Worm (Caenorhabditis elegans): ENCODE measurements around the gene asb-1.
A peak's percentile ranks its signal among the peaks of the same experiment; 100 is the strongest.

The asb-1 gene

DNA sequence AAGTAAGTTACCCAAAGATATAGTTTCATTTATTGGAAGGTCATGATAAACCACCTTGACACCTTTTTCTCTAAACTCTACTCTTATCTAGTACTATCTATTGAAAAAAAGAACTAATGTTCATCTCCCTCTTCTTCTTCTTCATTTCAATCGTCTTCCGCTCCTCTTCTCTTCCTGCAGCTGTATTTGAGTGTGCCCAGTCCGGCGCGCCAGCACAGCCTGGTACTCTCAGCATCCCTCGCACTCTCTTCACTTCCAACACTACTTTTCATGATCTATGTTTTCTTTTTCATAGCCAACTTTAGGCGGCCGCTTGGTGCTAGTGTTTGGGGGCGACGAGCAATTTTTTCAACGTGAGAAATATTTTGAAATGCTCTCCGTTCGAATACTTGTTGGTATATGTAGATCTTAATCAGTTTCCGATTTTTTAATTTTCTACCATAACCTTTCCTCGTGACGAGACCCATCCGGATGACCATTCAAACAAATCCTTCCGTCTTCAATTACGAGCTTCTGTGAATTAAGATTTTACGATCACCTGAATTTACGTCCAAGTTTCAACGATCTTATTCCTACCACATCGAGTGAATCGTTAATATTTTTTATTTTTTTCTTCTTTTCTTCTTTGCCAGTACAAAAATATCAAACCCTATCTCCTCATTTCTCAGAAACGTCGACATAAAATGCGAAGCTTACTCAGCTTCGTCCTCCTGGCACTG, 33.4 kb downstream of the asb-1 start, which contains the start of gene pan-1 (continued):
- peak; percentile 69 for TF ChIP-seq C34F6.9 (tag; optimal IDR thresholded peaks at IDR 0.05)
- no peak for TF ChIP-seq zag-1 (tag; optimal IDR thresholded peaks at IDR 0.05)
- TF ChIP-seq unc-62 (GFP tag; optimal IDR thresholded peaks at IDR 0.05), result no peak
- TF ChIP-seq nhr-23 (tag; optimal IDR thresholded peaks at IDR 0.05), result no peak
- no peak for TF ChIP-seq nhr-237 (tag; optimal IDR thresholded peaks at IDR 0.05)

- no peak for TF ChIP-seq unc-55 (GFP tag; optimal IDR thresholded peaks at IDR 0.05)
- TF ChIP-seq ztf-4 (tag; optimal IDR thresholded peaks at IDR 0.05), result no peak
- TF ChIP-seq snpc-4 (tag; optimal IDR thresholded peaks at IDR 0.05), result no peak
- TF ChIP-seq lin-11 (tag; optimal IDR thresholded peaks at IDR 0.05), result no peak
- no peak for TF ChIP-seq mbf-1 (tag; optimal IDR thresholded peaks at IDR 0.05)
- TF ChIP-seq aly-2 (tag; optimal IDR thresholded peaks at IDR 0.05), result no peak
- no peak for TF ChIP-seq ZK546.5 (tag; optimal IDR thresholded peaks at IDR 0.05)
- no peak for TF ChIP-seq lin-39 (tag; optimal IDR thresholded peaks at IDR 0.05)
- TF ChIP-seq lin-13 (GFP tag; optimal IDR thresholded peaks at IDR 0.05), result no peak
- no peak for TF ChIP-seq nhr-77 (tag; optimal IDR thresholded peaks at IDR 0.05)
- TF ChIP-seq ama-1 (optimal IDR thresholded peaks at IDR 0.05), result no peak
- peak; percentile 22 for TF ChIP-seq sma-9 (GFP tag; optimal IDR thresholded peaks at IDR 0.05)
- no peak for TF ChIP-seq sma-9 (tag; optimal IDR thresholded peaks at IDR 0.05)
- TF ChIP-seq fos-1 (tag; optimal IDR thresholded peaks at IDR 0.05), result peak; percentile 18
- no peak for TF ChIP-seq skn-1 (tag; optimal IDR thresholded peaks at IDR 0.05)
- no peak for TF ChIP-seq alr-1 (tag; optimal IDR thresholded peaks at IDR 0.05)
- no peak for TF ChIP-seq nhr-10 (tag; optimal IDR thresholded peaks at IDR 0.05)
Observed at ce11 chrIII:4561286-4561685, 34.3 kb downstream of the asb-1 start.

DNA sequence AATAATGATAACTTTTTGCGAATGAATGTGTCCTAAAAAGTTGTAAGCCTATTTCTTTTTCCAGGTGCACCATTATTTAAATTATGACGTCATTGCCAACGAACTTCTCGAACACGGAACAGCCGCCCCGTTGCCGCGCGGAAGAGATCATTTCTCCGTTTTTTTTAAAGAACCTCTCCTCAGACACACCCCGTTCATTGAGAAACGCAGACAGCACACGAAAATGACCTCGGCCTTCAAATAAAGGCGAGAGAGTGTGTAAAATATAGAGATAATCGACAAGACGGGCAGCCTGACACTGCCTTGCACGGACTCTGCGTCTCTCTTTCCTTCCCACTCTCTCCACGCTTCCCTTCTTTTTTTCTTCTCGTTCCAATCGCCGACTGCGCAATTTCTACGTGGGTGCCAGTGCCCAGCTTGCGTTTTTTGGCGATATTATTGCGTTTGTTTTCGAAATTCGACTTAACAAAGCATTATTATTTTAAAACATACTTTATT, 35.2 kb downstream of the asb-1 start:
- TF ChIP-seq nhr-10 (tag; optimal IDR thresholded peaks at IDR 0.05) (no peak), crh-2 (tag; optimal IDR thresholded peaks at IDR 0.05) (peak; percentile 59), ceh-16 (tag; optimal IDR thresholded peaks at IDR 0.05) (peak; percentile 37), nhr-11 (tag; optimal IDR thresholded peaks at IDR 0.05) (no peak), Y55F3AM.14 (GFP tag; optimal IDR thresholded peaks at IDR 0.05) (peak; percentile 72), nhr-237 (tag; optimal IDR thresholded peaks at IDR 0.05) (no peak), dmd-4 (tag; optimal IDR thresholded peaks at IDR 0.05) (no peak), R02D3.7 (tag; optimal IDR thresholded peaks at IDR 0.05) (no peak), mab-5 (tag; optimal IDR thresholded peaks at IDR 0.05) (peak; percentile 75), nhr-6 (tag; optimal IDR thresholded peaks at IDR 0.05) (peak; percentile 45), mbf-1 (tag; optimal IDR thresholded peaks at IDR 0.05) (no peak), elt-3 (tag; optimal IDR thresholded peaks at IDR 0.05) (no peak), lsy-2 (tag; optimal IDR thresholded peaks at IDR 0.05) (peak; percentile 64 to 82), lin-11 (tag; optimal IDR thresholded peaks at IDR 0.05) (peak; percentile 72), unc-39 (tag; optimal IDR thresholded peaks at IDR 0.05) (no peak), nhr-21 (tag; optimal IDR thresholded peaks at IDR 0.05) (peak; percentile 80), ztf-11 (tag; optimal IDR thresholded peaks at IDR 0.05) (no peak), F13H6.1 (tag; optimal IDR thresholded peaks at IDR 0.05) (peak; percentile 86), nhr-12 (tag; optimal IDR thresholded peaks at IDR 0.05) (no peak), nhr-129 (tag; optimal IDR thresholded peaks at IDR 0.05) (peak; percentile 64), skn-1 (tag; optimal IDR thresholded peaks at IDR 0.05) (no peak), alr-1 (tag; optimal IDR thresholded peaks at IDR 0.05) (no peak), fos-1 (tag; optimal IDR thresholded peaks at IDR 0.05) (peak; percentile 82), sma-3 (GFP tag; optimal IDR thresholded peaks at IDR 0.05) (peak; percentile 77), snpc-4 (tag; optimal IDR thresholded peaks at IDR 0.05) (no peak), nhr-77 (tag; optimal IDR thresholded peaks at IDR 0.05) (no peak), C34F6.9 (tag; optimal IDR thresholded peaks at IDR 0.05) (peak; percentile 80), egl-27 (tag; optimal IDR thresholded peaks at IDR 0.05) (peak; percentile 34), nhr-25 (tag; optimal IDR thresholded peaks at IDR 0.05) (peak; percentile 84), aly-2 (tag; optimal IDR thresholded peaks at IDR 0.05) (no peak), gmeb-1 (tag; optimal IDR thresholded peaks at IDR 0.05) (peak; percentile 59), mdl-1 (tag; optimal IDR thresholded peaks at IDR 0.05) (peak; percentile 51 to 58), ztf-1 (GFP tag; conservative IDR thresholded peaks at IDR 0.05) (no peak), sem-4 (tag; optimal IDR thresholded peaks at IDR 0.05) (peak; percentile 38), nhr-23 (tag; optimal IDR thresholded peaks at IDR 0.05) (no peak), ztf-4 (tag; optimal IDR thresholded peaks at IDR 0.05) (peak; percentile 53), unc-55 (GFP tag; optimal IDR thresholded peaks at IDR 0.05) (peak; percentile 69), unc-62 (GFP tag; optimal IDR thresholded peaks at IDR 0.05) (peak; percentile 54), elt-1 (tag; optimal IDR thresholded peaks at IDR 0.05) (no peak), lin-39 (tag; optimal IDR thresholded peaks at IDR 0.05) (no peak), sma-9 (GFP tag; optimal IDR thresholded peaks at IDR 0.05) (peak; percentile 83), sma-9 (tag; optimal IDR thresholded peaks at IDR 0.05) (no peak), lin-13 (GFP tag; optimal IDR thresholded peaks at IDR 0.05) (peak; percentile 40), zag-1 (tag; optimal IDR thresholded peaks at IDR 0.05) (peak; percentile 12), ama-1 (optimal IDR thresholded peaks at IDR 0.05) (peak; percentile 66), ZK546.5 (tag; optimal IDR thresholded peaks at IDR 0.05) (no peak)

Data from whole organism, L2 larva.